Fruit fly (Drosophila melanogaster) whole organism, pupa: Measurements from ENCODE around the gene CREG.

Experiments
- CG10348 ChIP-seq: fragments of 200-800 bp; sonication (Bioruptor generic); IDR thresholded peaks from 2 replicates; pipeline ENCODE4 v1.3.6; 2022; ENCODE audit warnings: missing biosample characterization, missing genetic modification characterization
- CG12605 ChIP-seq: fragments of 200-800 bp; sonication (Bioruptor generic); IDR thresholded peaks from 2 replicates; pipeline ENCODE4 v1.3.6; 2022; ENCODE audit warnings: missing biosample characterization, missing genetic modification characterization
- CG13204 ChIP-seq: fragments of 200-800 bp; sonication (Bioruptor generic); optimal IDR thresholded peaks from 2 replicates; lab custom pipeline; 2018; ENCODE audit warnings: missing biosample characterization, mild to moderate bottlenecking, missing genetic modification characterization, moderate library complexity
- CG14655 ChIP-seq: fragments of 200-800 bp; sonication (Bioruptor generic); optimal IDR thresholded peaks from 3 replicates; lab custom pipeline; 2017; ENCODE audit warnings: mild to moderate bottlenecking, missing biosample characterization, missing genetic modification reagents, missing genetic modification characterization
- CG15710 ChIP-seq: fragments of 200-800 bp; sonication (Bioruptor generic); optimal IDR thresholded peaks from 2 replicates; lab custom pipeline; 2018; ENCODE audit warnings: missing biosample characterization, mild to moderate bottlenecking, missing genetic modification characterization, moderate library complexity
- CG17806 ChIP-seq: fragments of 200-800 bp; sonication (Bioruptor generic); optimal IDR thresholded peaks from 2 replicates; lab custom pipeline; 2018; ENCODE audit warnings: missing biosample characterization, mild to moderate bottlenecking, missing genetic modification characterization, moderate library complexity
- CG32121 ChIP-seq: fragments of 200-800 bp; sonication (Bioruptor generic); IDR thresholded peaks from 2 replicates; pipeline ENCODE4 v1.3.6; 2022; ENCODE audit warnings: missing biosample characterization, missing genetic modification characterization
- CG34367 ChIP-seq: fragments of 200-800 bp; sonication (Bioruptor generic); optimal IDR thresholded peaks from 2 replicates; lab custom pipeline; 2018; ENCODE audit warnings: missing biosample characterization, mild to moderate bottlenecking, missing genetic modification characterization
- CG4496 ChIP-seq: fragments of 200-800 bp; sonication (Bioruptor generic); IDR thresholded peaks from 3 replicates; pipeline ENCODE4 v1.3.6; 2022; ENCODE audit warnings: missing biosample characterization, missing genetic modification characterization
- CG8159 ChIP-seq: fragments of 200-800 bp; sonication (Bioruptor generic); optimal IDR thresholded peaks from 3 replicates; lab custom pipeline; 2018; ENCODE audit warnings: missing biosample characterization, mild to moderate bottlenecking, missing genetic modification characterization, moderate library complexity
- CG8301 ChIP-seq: fragments of 200-800 bp; sonication (Bioruptor generic); optimal IDR thresholded peaks from 2 replicates; lab custom pipeline; 2018; ENCODE audit warnings: missing biosample characterization, mild to moderate bottlenecking, missing genetic modification characterization
- CG9948 ChIP-seq: fragments of 200-800 bp; sonication (Bioruptor generic); optimal IDR thresholded peaks from 2 replicates; lab custom pipeline; 2018; ENCODE audit warnings: missing biosample characterization, mild to moderate bottlenecking, missing genetic modification characterization, moderate library complexity
- D1 ChIP-seq: fragments of 200-800 bp; sonication (Bioruptor generic); optimal IDR thresholded peaks from 2 replicates; lab custom pipeline; 2018; ENCODE audit warnings: missing biosample characterization, mild to moderate bottlenecking, missing genetic modification characterization, moderate library complexity
- EcR ChIP-seq: fragments of 200-800 bp; sonication (Bioruptor generic); optimal IDR thresholded peaks from 3 replicates; lab custom pipeline; 2019; ENCODE audit warnings: missing biosample characterization, missing genetic modification characterization, mild to moderate bottlenecking, moderate library complexity, missing genetic modification reagents
- Ets98B ChIP-seq: fragments of 200-800 bp; sonication (Bioruptor generic); IDR thresholded peaks from 2 replicates; pipeline ENCODE4 v1.3.6; 2022; ENCODE audit warnings: missing biosample characterization, missing genetic modification characterization
- Pif1A ChIP-seq: fragments of 200-800 bp; sonication (Bioruptor generic); optimal IDR thresholded peaks from 3 replicates; lab custom pipeline; 2016; ENCODE audit warnings: missing biosample characterization, missing genetic modification characterization
- Pif1B ChIP-seq: fragments of 200-800 bp; sonication (Bioruptor generic); optimal IDR thresholded peaks from 3 replicates; lab custom pipeline; 2016; ENCODE audit warnings: missing biosample characterization, missing genetic modification characterization
- Snoo ChIP-seq: fragments of 200-800 bp; sonication (Bioruptor generic); optimal IDR thresholded peaks from 3 replicates; lab custom pipeline; 2017; ENCODE audit warnings: missing biosample characterization, mild to moderate bottlenecking, missing genetic modification characterization, inconsistent platforms
- fd96Ca ChIP-seq: fragments of 200-800 bp; sonication (Bioruptor generic); IDR thresholded peaks from 3 replicates; pipeline ENCODE4 v1.3.6; 2022; ENCODE audit warnings: missing biosample characterization, missing genetic modification characterization
- gl ChIP-seq: fragments of 200-800 bp; sonication (Bioruptor generic); optimal IDR thresholded peaks from 2 replicates; lab custom pipeline; 2018; ENCODE audit warnings: missing biosample characterization, mild to moderate bottlenecking, missing genetic modification characterization
- rn ChIP-seq: fragments of 200-800 bp; sonication (Bioruptor generic); IDR thresholded peaks from 2 replicates; pipeline ENCODE4 v1.3.6; 2022; ENCODE audit warnings: missing biosample characterization, missing genetic modification characterization

The CREG gene

DNA sequence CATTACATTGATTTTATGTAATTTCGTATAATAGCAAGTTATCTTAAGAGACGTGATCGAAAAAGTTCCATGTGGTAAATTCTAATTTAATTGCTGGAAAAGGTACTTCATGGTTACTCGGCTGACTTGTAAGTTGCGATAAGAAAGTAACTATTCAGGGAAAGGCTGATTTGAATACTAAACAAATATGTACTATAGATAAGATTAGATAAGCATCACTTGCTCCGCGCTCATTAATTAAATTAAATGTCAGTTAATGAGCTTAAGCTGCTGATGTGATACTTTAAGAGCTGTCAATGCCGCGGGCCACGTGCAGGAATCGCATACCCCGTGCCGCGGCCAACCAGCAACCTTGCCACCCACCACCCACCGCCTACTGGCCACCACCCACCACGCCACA, 5.7 kb upstream of the CREG start:
- no peak for TF ChIP-seq gl
- TF ChIP-seq CG32121 (GFP tag; lab: Robert Waterston, UW), result no peak
- TF ChIP-seq CG12605, result no peak
- TF ChIP-seq CG10348 (GFP tag; lab: Robert Waterston, UW), result no peak
- TF ChIP-seq CG34367 (tag; lab: Kevin White, UChicago), result no peak
- TF ChIP-seq CG14655, result no peak
- no peak for TF ChIP-seq rn (GFP tag; lab: Robert Waterston, UW)
- no peak for TF ChIP-seq CG8301 (tag; lab: Kevin White, UChicago)
- no peak for TF ChIP-seq Pif1B
- TF ChIP-seq CG15710 (tag; lab: Kevin White, UChicago), result no peak
- no peak for TF ChIP-seq CG13204 (GFP tag; lab: Kevin White, UChicago)

DNA sequence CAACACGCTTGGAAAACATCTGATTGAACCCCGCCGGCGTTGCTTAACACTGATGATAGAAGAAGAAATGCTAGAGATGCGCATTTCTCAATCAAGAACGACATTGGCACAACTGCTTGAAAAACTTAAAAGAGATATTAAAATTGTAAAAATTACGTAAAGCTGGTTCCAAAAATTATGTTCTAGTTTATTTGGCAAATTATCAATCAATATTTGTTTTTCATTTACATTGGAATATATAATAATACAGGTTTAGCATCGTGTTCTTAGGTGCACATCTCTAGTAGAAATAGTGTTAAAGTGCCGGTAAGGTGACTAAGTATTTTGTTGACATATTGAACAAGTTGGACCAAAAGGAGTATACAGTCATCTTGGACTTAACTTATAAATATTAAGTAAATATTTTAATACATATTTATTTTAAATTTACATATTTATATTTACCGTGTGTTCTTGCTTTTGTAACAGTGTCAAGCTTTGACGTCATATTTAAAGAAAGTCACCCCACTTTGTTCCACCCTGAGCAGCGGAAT, 3.1 kb downstream of the CREG start, which contains the start of the genes Brf and sds22:
Gene Brf, minus strand, starts transcription at position 25 of the 533 bp plus-strand sequence.
Gene sds22, plus strand, starts transcription at position 282 of the 533 bp plus-strand sequence.
- peak; percentile 76; the same call in 1 of the 2 replicates for TF ChIP-seq CG12605
- TF ChIP-seq rn (GFP tag; lab: Robert Waterston, UW), result peak; percentile 86; the same call in 1 of the 2 replicates
- TF ChIP-seq CG10348 (GFP tag; lab: Robert Waterston, UW), result peak; percentile 62
- TF ChIP-seq CG14655, result peak; percentile 93
- peak; percentile 88 for TF ChIP-seq D1
- TF ChIP-seq CG13204 (GFP tag; lab: Kevin White, UChicago), result peak; percentile 55
- peak; percentile 89 for TF ChIP-seq Snoo
- peak; percentile 94 for TF ChIP-seq CG15710 (tag; lab: Kevin White, UChicago)
- peak; percentile 94 for TF ChIP-seq CG17806 (tag; lab: Kevin White, UChicago)
- peak; percentile 93 for TF ChIP-seq CG4496 (GFP tag; lab: Robert Waterston, UW)
- peak; percentile 91 for TF ChIP-seq Ets98B (GFP tag; lab: Robert Waterston, UW)
- TF ChIP-seq CG34367 (tag; lab: Kevin White, UChicago), result peak; percentile 91
- peak; percentile 89 for TF ChIP-seq CG32121 (GFP tag; lab: Robert Waterston, UW)
- peak; percentile 95 for TF ChIP-seq CG8159 (tag; lab: Kevin White, UChicago)
- TF ChIP-seq CG9948 (tag; lab: Kevin White, UChicago), result peak; percentile 91
- peak; percentile 92 for TF ChIP-seq Pif1A (GFP tag; lab: Kevin White, UChicago)
- peak; percentile 88 for TF ChIP-seq CG8301 (tag; lab: Kevin White, UChicago)
- TF ChIP-seq EcR (GFP tag; lab: Kevin White, UChicago), result peak; percentile 2
- TF ChIP-seq fd96Ca (GFP tag; lab: Robert Waterston, UW), result peak; percentile 77
- peak; percentile 75 for TF ChIP-seq gl
- peak; percentile 91 for TF ChIP-seq Pif1B

dm6 chr3R:17386168-17386819, 8.1 kb downstream of the CREG start:
- TF ChIP-seq CG32121 (GFP tag; lab: Robert Waterston, UW), result peak; percentile 82
- peak; percentile 85 for TF ChIP-seq CG14655
- TF ChIP-seq CG10348 (GFP tag; lab: Robert Waterston, UW), result peak; percentile 63
- TF ChIP-seq CG15710 (tag; lab: Kevin White, UChicago), result peak; percentile 67
- no peak for TF ChIP-seq EcR (GFP tag; lab: Kevin White, UChicago)
- peak; percentile 45 for TF ChIP-seq Snoo
- TF ChIP-seq CG34367 (tag; lab: Kevin White, UChicago), result peak; percentile 60
- peak; percentile 92 for TF ChIP-seq Ets98B (GFP tag; lab: Robert Waterston, UW)
- peak; percentile 90 for TF ChIP-seq CG4496 (GFP tag; lab: Robert Waterston, UW)
- no peak for TF ChIP-seq D1
- TF ChIP-seq Pif1B, result peak; percentile 47
- TF ChIP-seq gl, result peak; percentile 67
- peak; percentile 71 for TF ChIP-seq rn (GFP tag; lab: Robert Waterston, UW)
- TF ChIP-seq CG8159 (tag; lab: Kevin White, UChicago), result peak; percentile 81
- TF ChIP-seq CG17806 (tag; lab: Kevin White, UChicago), result peak; percentile 81
- TF ChIP-seq fd96Ca (GFP tag; lab: Robert Waterston, UW), result peak; percentile 83
- peak; percentile 72 for TF ChIP-seq CG9948 (tag; lab: Kevin White, UChicago)
- peak; percentile 84 for TF ChIP-seq CG8301 (tag; lab: Kevin White, UChicago)
- peak; percentile 29 for TF ChIP-seq CG13204 (GFP tag; lab: Kevin White, UChicago)
- peak; percentile 83 for TF ChIP-seq Pif1A (GFP tag; lab: Kevin White, UChicago)
- peak; percentile 61; the same call in 1 of the 2 replicates for TF ChIP-seq CG12605

DNA sequence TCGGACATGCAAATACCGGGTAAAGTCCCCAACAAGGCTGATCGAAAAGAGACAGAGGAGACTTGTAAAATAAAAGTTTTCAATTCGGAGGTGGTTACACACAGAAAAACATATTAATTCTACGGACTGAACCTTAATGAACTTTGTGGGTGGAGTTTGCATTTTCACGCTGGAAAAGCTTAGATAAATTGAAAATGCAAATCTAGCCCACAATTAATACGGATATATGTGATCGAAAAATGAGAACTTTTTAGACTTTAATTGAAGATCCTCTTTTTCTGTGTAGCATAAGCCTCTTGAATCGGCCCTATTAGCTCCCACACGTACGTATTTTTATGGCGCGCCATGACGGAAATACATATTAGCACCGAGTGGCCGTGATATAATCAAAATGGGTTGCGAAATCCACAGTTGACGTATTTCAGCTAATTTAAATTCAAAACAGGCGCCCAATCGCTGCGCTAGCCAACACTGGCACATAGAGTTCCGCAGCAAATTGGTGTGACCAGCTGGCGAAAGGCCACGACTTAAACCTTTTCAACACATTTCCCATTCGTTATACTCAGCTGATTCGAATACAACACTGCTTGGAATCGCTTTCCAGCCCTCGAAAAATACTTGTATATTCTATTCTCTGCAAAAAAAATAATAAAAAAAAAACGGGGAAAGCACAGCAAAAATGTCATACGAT, 9.0 kb downstream of the CREG start:
- TF ChIP-seq CG17806 (tag; lab: Kevin White, UChicago), result no peak
- peak; percentile 42 for TF ChIP-seq Snoo
- no peak for TF ChIP-seq CG8301 (tag; lab: Kevin White, UChicago)
- peak; percentile 42 for TF ChIP-seq CG8159 (tag; lab: Kevin White, UChicago)
- TF ChIP-seq CG10348 (GFP tag; lab: Robert Waterston, UW), result no peak
- TF ChIP-seq rn (GFP tag; lab: Robert Waterston, UW), result no peak
- TF ChIP-seq CG4496 (GFP tag; lab: Robert Waterston, UW), result peak; percentile 74; the same call in 2 of the 3 replicates
- peak; percentile 51 for TF ChIP-seq CG12605
- TF ChIP-seq CG32121 (GFP tag; lab: Robert Waterston, UW), result 0 out of 2 replicates have a peak, but pooled peaks have one; percentile 33
- peak; percentile 4 for TF ChIP-seq Pif1B
- peak; percentile 25 for TF ChIP-seq Pif1A (GFP tag; lab: Kevin White, UChicago)
- TF ChIP-seq CG14655, result peak; percentile 31
- TF ChIP-seq CG9948 (tag; lab: Kevin White, UChicago), result no peak
- TF ChIP-seq Ets98B (GFP tag; lab: Robert Waterston, UW), result peak; percentile 61; the same call in 1 of the 2 replicates
- TF ChIP-seq CG34367 (tag; lab: Kevin White, UChicago), result peak; percentile 42
- no peak for TF ChIP-seq D1
- peak; percentile 14 for TF ChIP-seq CG15710 (tag; lab: Kevin White, UChicago)
- no peak for TF ChIP-seq gl
- TF ChIP-seq fd96Ca (GFP tag; lab: Robert Waterston, UW), result peak; percentile 68; the same call in 2 of the 3 replicates
- no peak for TF ChIP-seq EcR (GFP tag; lab: Kevin White, UChicago)
- TF ChIP-seq CG13204 (GFP tag; lab: Kevin White, UChicago), result no peak
